Fruit fly (Drosophila melanogaster) whole organism, embryonic: ENCODE results near the gene CG13876.

Experiments
- Adf1 ChIP-seq: fragments of 200-800 bp; sonication (Bioruptor generic); IDR thresholded peaks from 2 replicates; pipeline ENCODE4 v1.3.6; 2022; ENCODE audit warnings: missing biosample characterization, missing genetic modification characterization
- Atf3 ChIP-seq: fragments of 200-800 bp; sonication (Bioruptor generic); optimal IDR thresholded peaks from 3 replicates; lab custom pipeline; 2016; ENCODE audit warnings: missing biosample characterization, missing genetic modification characterization
- Bdp1 ChIP-seq: fragments of 200-800 bp; sonication (Bioruptor generic); optimal IDR thresholded peaks from 3 replicates; lab custom pipeline; 2016; ENCODE audit warnings: missing biosample characterization, missing genetic modification characterization
- CG10431 ChIP-seq: fragments of 200-800 bp; sonication (Bioruptor generic); optimal IDR thresholded peaks from 3 replicates; lab custom pipeline; 2018; ENCODE audit warnings: missing biosample characterization, mild to moderate bottlenecking, missing genetic modification characterization
- CG11560 ChIP-seq: fragments of 200-800 bp; sonication (Bioruptor generic); IDR thresholded peaks from 3 replicates; pipeline ENCODE4 v1.3.6; 2022; ENCODE audit warnings: missing biosample characterization, missing genetic modification characterization
- CG12071 ChIP-seq: fragments of 200-800 bp; sonication (Bioruptor generic); optimal IDR thresholded peaks from 3 replicates; lab custom pipeline; 2018; ENCODE audit warnings: missing biosample characterization, mild to moderate bottlenecking, missing genetic modification characterization
- CG12391 ChIP-seq: fragments of 200-800 bp; sonication (Bioruptor generic); optimal IDR thresholded peaks from 3 replicates; lab custom pipeline; 2018; ENCODE audit warnings: missing biosample characterization, mild to moderate bottlenecking, missing genetic modification characterization, moderate library complexity
- CG12659 ChIP-seq: fragments of 200-800 bp; sonication (Bioruptor generic); optimal IDR thresholded peaks from 3 replicates; lab custom pipeline; 2017; ENCODE audit warnings: mild to moderate bottlenecking, missing biosample characterization, missing genetic modification reagents, missing genetic modification characterization
- CG12744 ChIP-seq: fragments of 200-800 bp; sonication (Bioruptor generic); optimal IDR thresholded peaks from 2 replicates; lab custom pipeline; 2016; ENCODE audit warnings: missing biosample characterization, missing genetic modification characterization
- CG12769 ChIP-seq: fragments of 200-800 bp; sonication (Bioruptor generic); optimal IDR thresholded peaks from 2 replicates; lab custom pipeline; 2019; ENCODE audit warnings: missing biosample characterization, mild to moderate bottlenecking, missing genetic modification characterization, moderate library complexity
- CG13296 ChIP-seq: fragments of 200-800 bp; sonication (Bioruptor generic); optimal IDR thresholded peaks from 3 replicates; lab custom pipeline; 2018; ENCODE audit warnings: missing biosample characterization, mild to moderate bottlenecking, missing genetic modification characterization
- CG14710 ChIP-seq: fragments of 200-800 bp; sonication (Bioruptor generic); optimal IDR thresholded peaks from 3 replicates; lab custom pipeline; 2019; ENCODE audit warnings: missing biosample characterization, mild to moderate bottlenecking, missing genetic modification characterization, moderate library complexity
- CG15514 ChIP-seq: fragments of 200-800 bp; sonication (Bioruptor generic); optimal IDR thresholded peaks from 3 replicates; lab custom pipeline; 2017; ENCODE audit warnings: missing biosample characterization, missing genetic modification characterization, mild to moderate bottlenecking, moderate library complexity, missing genetic modification reagents
- CG16779 ChIP-seq: fragments of 200-800 bp; sonication (Bioruptor generic); IDR thresholded peaks from 2 replicates; pipeline ENCODE4 v1.3.6; 2022; ENCODE audit warnings: missing biosample characterization, missing genetic modification characterization
- CG18619 ChIP-seq: fragments of 200-800 bp; sonication (Bioruptor generic); optimal IDR thresholded peaks from 3 replicates; lab custom pipeline; 2017; ENCODE audit warnings: missing biosample characterization, mild to moderate bottlenecking, missing genetic modification characterization
- CG2199 ChIP-seq: fragments of 200-800 bp; sonication (Bioruptor generic); IDR thresholded peaks from 3 replicates; pipeline ENCODE4 v1.3.6; 2022; ENCODE audit warnings: missing biosample characterization, missing genetic modification characterization
- CG2678 ChIP-seq: fragments of 200-800 bp; sonication (Bioruptor generic); optimal IDR thresholded peaks from 3 replicates; lab custom pipeline; 2019; ENCODE audit warnings: missing biosample characterization, mild to moderate bottlenecking, missing genetic modification characterization, moderate library complexity
- CG42726 ChIP-seq: fragments of 200-800 bp; sonication (Bioruptor generic); IDR thresholded peaks from 2 replicates; pipeline ENCODE4 v1.3.6; 2022; ENCODE audit warnings: missing biosample characterization, missing genetic modification characterization; ENCODE audit not compliant: partially characterized antibody
- CG5180 ChIP-seq: fragments of 200-800 bp; sonication (Bioruptor generic); optimal IDR thresholded peaks from 3 replicates; lab custom pipeline; 2017; ENCODE audit warnings: missing biosample characterization, missing genetic modification characterization, mild to moderate bottlenecking, moderate library complexity, missing genetic modification reagents
- CG6683 ChIP-seq: fragments of 200-800 bp; sonication (Bioruptor generic); optimal IDR thresholded peaks from 2 replicates; lab custom pipeline; 2017; ENCODE audit warnings: missing biosample characterization, mild to moderate bottlenecking, missing genetic modification characterization, missing genetic modification reagents
- CG6791 ChIP-seq: fragments of 200-800 bp; sonication (Bioruptor generic); IDR thresholded peaks from 3 replicates; pipeline ENCODE4 v1.3.6; 2022; ENCODE audit warnings: missing biosample characterization, missing genetic modification characterization; ENCODE audit not compliant: partially characterized antibody
- CG7372 ChIP-seq: fragments of 200-800 bp; sonication (Bioruptor generic); IDR thresholded peaks from 2 replicates; pipeline ENCODE4 v1.3.6; 2022; ENCODE audit warnings: missing biosample characterization, missing genetic modification characterization
- CG7556 ChIP-seq: fragments of 200-800 bp; sonication (Bioruptor generic); optimal IDR thresholded peaks from 2 replicates; lab custom pipeline; 2017; ENCODE audit warnings: missing biosample characterization, mild to moderate bottlenecking, missing genetic modification characterization
- CrebB ChIP-seq: fragments of 200-800 bp; sonication (Bioruptor generic); optimal IDR thresholded peaks from 3 replicates; lab custom pipeline; 2018; ENCODE audit warnings: missing biosample characterization, mild to moderate bottlenecking, missing genetic modification characterization
- D ChIP-seq, 2 experiments: fragments of 200-800 bp in 1 of 2; fragments of >200 bp in 1 of 2; sonication (Bioruptor generic) in 1 of 2; optimal IDR thresholded peaks; 2 replicates in 1 of 2; 3 replicates in 1 of 2; lab custom pipeline; 2017; ENCODE audit warnings: mild to moderate bottlenecking in 1 of 2, missing biosample characterization in 1 of 2, missing genetic modification characterization in 1 of 2, missing genetic modification reagents in 1 of 2
- HLH3B ChIP-seq: fragments of 200-800 bp; sonication (Bioruptor generic); IDR thresholded peaks from 2 replicates; pipeline ENCODE4 v1.3.6; 2022; ENCODE audit warnings: missing biosample characterization, missing genetic modification characterization
- HLHmδ ChIP-seq: fragments of 200-800 bp; sonication (Bioruptor generic); optimal IDR thresholded peaks from 2 replicates; lab custom pipeline; 2018; ENCODE audit warnings: missing biosample characterization, mild to moderate bottlenecking, missing genetic modification characterization, moderate library complexity
- MESR4 ChIP-seq: fragments of 200-800 bp; sonication (Bioruptor generic); optimal IDR thresholded peaks from 2 replicates; lab custom pipeline; 2018; ENCODE audit warnings: missing biosample characterization, mild to moderate bottlenecking, missing genetic modification characterization, moderate library complexity
- Ptx1 ChIP-seq: fragments of 200-800 bp; sonication (Bioruptor generic); IDR thresholded peaks from 2 replicates; pipeline ENCODE4 v1.3.6; 2022; ENCODE audit warnings: missing biosample characterization, missing genetic modification characterization
- Ravus ChIP-seq: fragments of 200-800 bp; sonication (Bioruptor generic); IDR thresholded peaks from 2 replicates; pipeline ENCODE4 v1.3.6; 2022; ENCODE audit warnings: missing biosample characterization, missing genetic modification characterization
- Stat92E ChIP-seq, 3 experiments: fragments of >200 bp in 2 of 3; fragments of 200-800 bp in 1 of 3; sonication (Bioruptor generic) in 1 of 3; optimal IDR thresholded peaks; 2 replicates each; lab custom pipeline; 2017 to 2019; ENCODE audit warnings: missing biosample characterization in 3 of 3, missing genetic modification characterization in 3 of 3, mild to moderate bottlenecking in 1 of 3, moderate library complexity in 1 of 3
- Taf1 ChIP-seq: fragments of 200-800 bp; sonication (Bioruptor generic); IDR thresholded peaks from 2 replicates; pipeline ENCODE4 v1.3.6; 2022; ENCODE audit warnings: missing biosample characterization, missing genetic modification characterization
- YL-1 ChIP-seq: fragments of 200-800 bp; sonication (Bioruptor generic); optimal IDR thresholded peaks from 3 replicates; lab custom pipeline; 2017; ENCODE audit warnings: missing biosample characterization, mild to moderate bottlenecking, missing genetic modification characterization
- abd-A ChIP-seq: fragments of 200-800 bp; sonication (Bioruptor generic); optimal IDR thresholded peaks from 3 replicates; lab custom pipeline; 2019; ENCODE audit warnings: missing biosample characterization, mild to moderate bottlenecking, missing genetic modification characterization, moderate library complexity
- aop ChIP-seq: fragments of 200-800 bp; sonication (Bioruptor generic); IDR thresholded peaks from 2 replicates; pipeline ENCODE4 v1.3.6; 2022; ENCODE audit warnings: missing biosample characterization, missing genetic modification characterization
- cas ChIP-seq: fragments of 200-800 bp; sonication (Bioruptor generic); IDR thresholded peaks from 2 replicates; pipeline ENCODE4 v1.3.6; 2022; ENCODE audit warnings: missing biosample characterization, missing genetic modification characterization
- ci ChIP-seq: fragments of 200-800 bp; sonication (Bioruptor generic); IDR thresholded peaks from 3 replicates; pipeline ENCODE4 v1.3.6; 2022; ENCODE audit warnings: missing biosample characterization, missing genetic modification characterization
- fd64A ChIP-seq: fragments of 200-800 bp; sonication (Bioruptor generic); optimal IDR thresholded peaks from 3 replicates; lab custom pipeline; 2018; ENCODE audit warnings: missing biosample characterization, mild to moderate bottlenecking, missing genetic modification characterization
- ftz-f1 ChIP-seq: fragments of 200-800 bp; sonication (Bioruptor generic); optimal IDR thresholded peaks from 2 replicates; lab custom pipeline; 2016; ENCODE audit warnings: missing biosample characterization, missing genetic modification characterization
- gcm ChIP-seq: fragments of 200-800 bp; sonication (Bioruptor generic); optimal IDR thresholded peaks from 2 replicates; lab custom pipeline; 2019; ENCODE audit warnings: missing biosample characterization, mild to moderate bottlenecking, missing genetic modification characterization, moderate library complexity
- gsb-n ChIP-seq: fragments of 200-800 bp; sonication (Bioruptor generic); optimal IDR thresholded peaks from 3 replicates; lab custom pipeline; 2018; ENCODE audit warnings: missing biosample characterization, mild to moderate bottlenecking, missing genetic modification characterization
- pho ChIP-seq: fragments of 200-800 bp; sonication (Bioruptor generic); optimal IDR thresholded peaks from 2 replicates; lab custom pipeline; 2016; ENCODE audit warnings: missing biosample characterization, missing genetic modification characterization
- ranshi ChIP-seq: fragments of 200-800 bp; sonication (Bioruptor generic); IDR thresholded peaks from 2 replicates; pipeline ENCODE4 v1.3.6; 2022; ENCODE audit warnings: missing biosample characterization, missing genetic modification characterization
- sens ChIP-seq: fragments of 200-800 bp; sonication (Bioruptor generic); peaks from one replicate; lab custom pipeline; 2016; ENCODE audit warnings: missing biosample characterization, missing genetic modification characterization
- slbo ChIP-seq: fragments of 200-800 bp; sonication (Bioruptor generic); IDR thresholded peaks from 2 replicates; pipeline ENCODE4 v1.3.6; 2022; ENCODE audit warnings: missing biosample characterization, missing genetic modification characterization
- tio ChIP-seq: fragments of 200-800 bp; sonication (Bioruptor generic); optimal IDR thresholded peaks from 2 replicates; lab custom pipeline; 2017; ENCODE audit warnings: missing biosample characterization, missing genetic modification characterization, inconsistent platforms
- toy ChIP-seq: fragments of 200-800 bp; sonication (Bioruptor generic); IDR thresholded peaks from 2 replicates; pipeline ENCODE4 v1.3.6; 2022; ENCODE audit warnings: missing biosample characterization, missing genetic modification characterization

Gene CG13876

DNA sequence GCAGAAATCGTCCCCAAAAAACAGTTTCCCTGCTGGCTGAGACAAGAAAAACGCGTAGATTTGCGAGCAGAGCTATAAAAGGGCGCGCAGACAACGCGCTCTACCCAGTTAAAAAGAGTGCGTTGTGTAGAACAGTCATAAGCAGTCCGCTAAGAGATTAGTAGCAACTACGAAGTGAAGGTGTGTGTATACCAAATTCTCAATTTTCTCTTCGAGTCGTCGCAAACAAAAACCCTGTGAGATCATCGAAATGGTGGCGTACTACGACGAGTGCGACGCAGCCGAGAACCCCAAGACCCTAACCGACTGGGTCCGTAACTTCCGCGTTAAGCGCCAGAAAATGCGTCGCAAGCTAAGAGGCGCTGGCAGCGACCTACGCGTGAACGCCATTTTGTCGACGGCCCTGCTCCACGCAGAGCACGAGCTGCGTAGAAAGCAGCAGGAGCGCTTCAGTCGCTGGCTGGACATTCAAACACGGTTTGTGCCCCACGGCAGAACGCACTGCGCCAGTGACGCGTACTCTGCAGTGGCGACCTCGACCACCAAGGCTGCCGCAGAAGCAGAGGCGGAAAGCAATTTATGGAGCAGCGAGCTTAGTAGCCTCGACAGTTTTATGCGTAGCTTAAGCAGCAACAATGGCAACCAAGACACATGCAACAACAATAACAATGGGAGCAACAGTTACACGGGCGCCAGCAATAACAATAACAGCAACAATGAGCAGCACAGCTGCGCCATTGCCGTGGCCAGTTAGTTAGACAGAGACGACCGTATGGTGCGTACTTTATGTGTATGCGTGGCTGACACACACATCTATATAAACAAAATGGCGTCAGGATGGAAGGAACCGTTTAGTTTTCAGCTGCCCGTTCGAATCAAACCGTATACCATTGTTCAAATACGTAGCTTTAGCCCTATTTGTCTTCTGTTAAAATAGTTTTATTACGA, 18.3 kb downstream of the CG13876 start (continued):
- TF ChIP-seq sens (GFP tag; lab: Kevin White, UChicago) (peak; percentile 75), CG13296 (GFP tag; lab: Kevin White, UChicago) (peak; percentile 13), gsb-n (tag; lab: Kevin White, UChicago) (no peak), CG16779 (GFP tag; lab: Robert Waterston, UW) (peak; percentile 46; the same call in 1 of the 2 replicates), Bdp1 (GFP tag; lab: Kevin White, UChicago) (peak; percentile 20), CG14710 (tag; lab: Kevin White, UChicago) (no peak), CG2678 (no peak), CG7556 (GFP tag; lab: Kevin White, UChicago) (no peak), aop (no peak), CG12391 (tag; lab: Kevin White, UChicago) (no peak), abd-A (tag; lab: Kevin White, UChicago) (peak; percentile 82), CG12769 (tag; lab: Kevin White, UChicago) (peak; percentile 16), fd64A (peak; percentile 1), HLH3B (GFP tag; lab: Robert Waterston, UW) (peak; percentile 11; the same call in 1 of the 2 replicates), Taf1 (GFP tag; lab: Robert Waterston, UW) (0 out of 2 replicates have a peak, but pooled peaks have one; percentile 19), D (optimal IDR thresholded peaks at IDR 0.05; lab: Kevin White, UChicago) (peak; percentile 95), D (GFP tag; optimal IDR thresholded peaks at IDR 0.05; lab: Kevin White, UChicago) (peak; percentile 55), CG2199 (GFP tag; lab: Robert Waterston, UW) (peak; percentile 74; the same call in 1 of the 3 replicates), slbo (GFP tag; lab: Robert Waterston, UW) (peak; percentile 23; the same call in 1 of the 2 replicates), gcm (peak; percentile 52), CG6791 (GFP tag; lab: Robert Waterston, UW) (peak; percentile 54; the same call in 2 of the 3 replicates), CG12744 (GFP tag; lab: Kevin White, UChicago) (peak; percentile 32), Stat92E (GFP tag; optimal IDR thresholded peaks at IDR 0.05; lab: Kevin White, UChicago) (peak in 1 of 3 experiments; percentile 10), pho (GFP tag; lab: Kevin White, UChicago) (peak; percentile 34), CG10431 (GFP tag; lab: Kevin White, UChicago) (peak; percentile 58), HLHmδ (GFP tag; lab: Kevin White, UChicago) (peak; percentile 74), CG6683 (no peak), ranshi (GFP tag; lab: Robert Waterston, UW) (peak; percentile 63), Adf1 (peak; percentile 73), CG7372 (GFP tag; lab: Robert Waterston, UW) (no peak), CG12659 (GFP tag; lab: Kevin White, UChicago) (peak; percentile 20), cas (GFP tag; lab: Robert Waterston, UW) (peak; percentile 63; the same call in 1 of the 2 replicates), CrebB (tag; lab: Kevin White, UChicago) (peak; percentile 1), CG42726 (GFP tag; lab: Robert Waterston, UW) (peak; percentile 70), MESR4 (GFP tag; lab: Kevin White, UChicago) (peak; percentile 99), CG12071 (GFP tag; lab: Kevin White, UChicago) (peak; percentile 3), CG18619 (GFP tag; lab: Kevin White, UChicago) (peak; percentile 52), Atf3 (GFP tag; lab: Kevin White, UChicago) (peak; percentile 1), YL-1 (GFP tag; lab: Kevin White, UChicago) (peak; percentile 91), Ravus (GFP tag; lab: Robert Waterston, UW) (no peak), Ptx1 (no peak; the same call in 1 of the 2 replicates), ftz-f1 (GFP tag; lab: Kevin White, UChicago) (peak; percentile 89), CG15514 (GFP tag; lab: Kevin White, UChicago) (peak; percentile 18), CG11560 (tag; lab: Robert Waterston, UW) (no peak), CG5180 (GFP tag; lab: Kevin White, UChicago) (no peak), tio (GFP tag; lab: Kevin White, UChicago) (no peak), toy (GFP tag; lab: Robert Waterston, UW) (no peak), ci (GFP tag; lab: Robert Waterston, UW) (peak; percentile 55)
